Worm (Caenorhabditis elegans) whole organism, L4/young adult: ENCODE measurements around the gene fbxa-141.

Source experiments
- W03F9.2 ChIP-seq: fragments of 150-350 bp; optimal IDR thresholded peaks from 2 replicates; lab custom pipeline; 2014; ENCODE audit warnings: missing biosample characterization, missing genetic modification characterization
- dao-5 ChIP-seq: sonication (generic microtip); optimal IDR thresholded peaks from 2 replicates; lab custom pipeline; 2016; ENCODE audit warnings: missing genotype, missing genetic modification characterization, moderate library complexity, missing compliant biosample characterization
- him-1 ChIP-seq: sonication (generic microtip); optimal IDR thresholded peaks from 2 replicates; lab custom pipeline; 2016; ENCODE audit warnings: missing genotype, missing genetic modification reagents, missing genetic modification characterization, missing compliant biosample characterization

fbxa-141 gene

ce11 chrX:14495075-14495474 is 17.6 kb downstream of the fbxa-141 start:
- TF ChIP-seq W03F9.2 (tag; lab: Kevin White, UChicago) (no peak), him-1 (tag; lab: Kevin White, UChicago) (no peak), dao-5 (no peak)

ce11 chrX:14492441-14492840 is 20.3 kb downstream of the fbxa-141 start:
- no peak for TF ChIP-seq W03F9.2 (tag; lab: Kevin White, UChicago)

- TF ChIP-seq W03F9.2 (tag; lab: Kevin White, UChicago) (no peak), dao-5 (no peak), him-1 (tag; lab: Kevin White, UChicago) (no peak)
These were observed 21.6 kb downstream of the fbxa-141 start for ce11 chrX:14491103-14491502.

- no peak for TF ChIP-seq W03F9.2 (tag; lab: Kevin White, UChicago)
- no peak for TF ChIP-seq dao-5
- TF ChIP-seq him-1 (tag; lab: Kevin White, UChicago): no peak
These were observed 22.2 kb downstream of the fbxa-141 start for ce11 chrX:14490486-14490885.

ce11 chrX:14489945-14490344 is 22.8 kb downstream of the fbxa-141 start, which contains the start of gene his-24:
Gene his-24 (plus strand): TSS chrX:14490094.
- no peak for TF ChIP-seq him-1 (tag; lab: Kevin White, UChicago)
- no peak for TF ChIP-seq dao-5
- TF ChIP-seq W03F9.2 (tag; lab: Kevin White, UChicago): no peak

ce11 chrX:14487832-14488231 is 24.9 kb downstream of the fbxa-141 start:
- TF ChIP-seq W03F9.2 (tag; lab: Kevin White, UChicago): no peak
- TF ChIP-seq dao-5: no peak
- TF ChIP-seq him-1 (tag; lab: Kevin White, UChicago): no peak

ce11 chrX:14487333-14487732 is 25.4 kb downstream of the fbxa-141 start:
- TF ChIP-seq dao-5 (no peak), him-1 (tag; lab: Kevin White, UChicago) (no peak), W03F9.2 (tag; lab: Kevin White, UChicago) (no peak)

- no peak for TF ChIP-seq W03F9.2 (tag; lab: Kevin White, UChicago)
- no peak for TF ChIP-seq him-1 (tag; lab: Kevin White, UChicago)
- TF ChIP-seq dao-5: no peak
These were observed 26.2 kb downstream of the fbxa-141 start for ce11 chrX:14486503-14486902.

ce11 chrX:14484827-14485226 is 27.9 kb downstream of the fbxa-141 start, which contains the start of gene M163.8:
Gene M163.8 (plus strand): TSS chrX:14485127.
- TF ChIP-seq dao-5 (no peak), W03F9.2 (tag; lab: Kevin White, UChicago) (no peak), him-1 (tag; lab: Kevin White, UChicago) (no peak)

- TF ChIP-seq him-1 (tag; lab: Kevin White, UChicago): no peak
- no peak for TF ChIP-seq dao-5
- no peak for TF ChIP-seq W03F9.2 (tag; lab: Kevin White, UChicago)
These were observed 31.1 kb downstream of the fbxa-141 start for ce11 chrX:14481637-14482036.

ce11 chrX:14480248-14480647 is 32.5 kb downstream of the fbxa-141 start, which contains the start of gene gfi-3:
Gene gfi-3 (plus strand): TSS chrX:14480572.
- TF ChIP-seq W03F9.2 (tag; lab: Kevin White, UChicago): peak; percentile 41
- peak; percentile 4 for TF ChIP-seq him-1 (tag; lab: Kevin White, UChicago)
- TF ChIP-seq dao-5: no peak

ce11 chrX:14478743-14479428 is 33.8 kb downstream of the fbxa-141 start, which contains the start of gene M163.11:
Gene M163.11 (plus strand): TSS chrX:14479378.
- no peak for TF ChIP-seq him-1 (tag; lab: Kevin White, UChicago)
- TF ChIP-seq W03F9.2 (tag; lab: Kevin White, UChicago): no peak
- TF ChIP-seq dao-5: peak; percentile 48

ce11 chrX:14478193-14478592 is 34.5 kb downstream of the fbxa-141 start:
- no peak for TF ChIP-seq him-1 (tag; lab: Kevin White, UChicago)
- TF ChIP-seq W03F9.2 (tag; lab: Kevin White, UChicago): no peak
- no peak for TF ChIP-seq dao-5

ce11 chrX:14477338-14477737 is 35.4 kb downstream of the fbxa-141 start:
- no peak for TF ChIP-seq dao-5
- TF ChIP-seq him-1 (tag; lab: Kevin White, UChicago): no peak
- TF ChIP-seq W03F9.2 (tag; lab: Kevin White, UChicago): no peak
